Fruit fly (Drosophila melanogaster) whole organism, embryonic: ENCODE measurements around the gene Grasp65.
A peak's percentile ranks its signal among the peaks of the same experiment; 100 is the strongest.

Source experiments
- Bgb ChIP-seq: fragments of 200-800 bp; sonication (Bioruptor generic); IDR thresholded peaks from 2 replicates; pipeline ENCODE4 v1.3.6; 2022; ENCODE audit warnings: missing biosample characterization, missing genetic modification characterization; ENCODE audit not compliant: partially characterized antibody
- Blimp-1 ChIP-seq: fragments of 200-800 bp; sonication (Bioruptor generic); optimal IDR thresholded peaks from 3 replicates; lab custom pipeline; 2018; ENCODE audit warnings: missing biosample characterization, missing genetic modification characterization, mild to moderate bottlenecking, moderate library complexity, missing genetic modification reagents
- BtbVII ChIP-seq: fragments of 200-800 bp; sonication (Bioruptor generic); optimal IDR thresholded peaks from 3 replicates; lab custom pipeline; 2017; ENCODE audit warnings: missing biosample characterization, mild to moderate bottlenecking, missing genetic modification characterization
- CG10431 ChIP-seq: fragments of 200-800 bp; sonication (Bioruptor generic); optimal IDR thresholded peaks from 3 replicates; lab custom pipeline; 2018; ENCODE audit warnings: missing biosample characterization, mild to moderate bottlenecking, missing genetic modification characterization
- CG11085 ChIP-seq: fragments of 200-800 bp; sonication (Bioruptor generic); IDR thresholded peaks from 2 replicates; pipeline ENCODE4 v1.3.6; 2022; ENCODE audit warnings: missing biosample characterization, missing genetic modification characterization
- CG11398 ChIP-seq: fragments of 200-800 bp; sonication (Bioruptor generic); optimal IDR thresholded peaks from 2 replicates; lab custom pipeline; 2016; ENCODE audit warnings: missing biosample characterization, missing genetic modification characterization
- CG12744 ChIP-seq: fragments of 200-800 bp; sonication (Bioruptor generic); optimal IDR thresholded peaks from 2 replicates; lab custom pipeline; 2016; ENCODE audit warnings: missing biosample characterization, missing genetic modification characterization
- CG17359 ChIP-seq: fragments of 200-800 bp; sonication (Bioruptor generic); optimal IDR thresholded peaks from 3 replicates; lab custom pipeline; 2018; ENCODE audit warnings: missing biosample characterization, mild to moderate bottlenecking, missing genetic modification characterization, moderate library complexity
- CG17361 ChIP-seq: fragments of 200-800 bp; sonication (Bioruptor generic); IDR thresholded peaks from 3 replicates; pipeline ENCODE4 v1.3.6; 2022; ENCODE audit warnings: missing biosample characterization, missing genetic modification characterization
- CG17385 ChIP-seq: fragments of 200-800 bp; sonication (Bioruptor generic); optimal IDR thresholded peaks from 3 replicates; lab custom pipeline; 2018; ENCODE audit warnings: missing biosample characterization, mild to moderate bottlenecking, missing genetic modification characterization
- CG17802 ChIP-seq: fragments of 200-800 bp; sonication (Bioruptor generic); optimal IDR thresholded peaks from 2 replicates; lab custom pipeline; 2018; ENCODE audit warnings: missing biosample characterization, mild to moderate bottlenecking, missing genetic modification characterization, moderate library complexity
- CG1792 ChIP-seq: fragments of 200-800 bp; sonication (Bioruptor generic); optimal IDR thresholded peaks from 2 replicates; lab custom pipeline; 2016; ENCODE audit warnings: missing biosample characterization, missing genetic modification characterization
- CG2202 ChIP-seq: fragments of 200-800 bp; sonication (Bioruptor generic); optimal IDR thresholded peaks from 2 replicates; lab custom pipeline; 2018; ENCODE audit warnings: missing biosample characterization, mild to moderate bottlenecking, missing genetic modification characterization
- CG2889 ChIP-seq: fragments of 200-800 bp; sonication (Bioruptor generic); IDR thresholded peaks from 3 replicates; pipeline ENCODE4 v1.3.6; 2022; ENCODE audit warnings: missing biosample characterization, missing genetic modification characterization
- CG3065 ChIP-seq: fragments of 200-800 bp; sonication (Bioruptor generic); optimal IDR thresholded peaks from 2 replicates; lab custom pipeline; 2016; ENCODE audit warnings: missing biosample characterization, missing genetic modification characterization
- CG33213 ChIP-seq: fragments of 200-800 bp; sonication (Bioruptor generic); optimal IDR thresholded peaks from 3 replicates; lab custom pipeline; 2016; ENCODE audit warnings: missing biosample characterization, missing genetic modification characterization
- CG4707 ChIP-seq: fragments of 200-800 bp; sonication (Bioruptor generic); optimal IDR thresholded peaks from 2 replicates; lab custom pipeline; 2018; ENCODE audit warnings: missing biosample characterization, mild to moderate bottlenecking, missing genetic modification characterization, moderate library complexity
- CG6683 ChIP-seq: fragments of 200-800 bp; sonication (Bioruptor generic); optimal IDR thresholded peaks from 2 replicates; lab custom pipeline; 2017; ENCODE audit warnings: missing biosample characterization, mild to moderate bottlenecking, missing genetic modification characterization, missing genetic modification reagents
- CG6765 ChIP-seq: fragments of 200-800 bp; sonication (Bioruptor generic); optimal IDR thresholded peaks from 3 replicates; lab custom pipeline; 2017; ENCODE audit warnings: missing biosample characterization, mild to moderate bottlenecking, missing genetic modification characterization
- CG7556 ChIP-seq: fragments of 200-800 bp; sonication (Bioruptor generic); optimal IDR thresholded peaks from 2 replicates; lab custom pipeline; 2017; ENCODE audit warnings: missing biosample characterization, mild to moderate bottlenecking, missing genetic modification characterization
- CG8765 ChIP-seq: fragments of 200-800 bp; sonication (Bioruptor generic); IDR thresholded peaks from 2 replicates; pipeline ENCODE4 v1.3.6; 2022; ENCODE audit warnings: missing biosample characterization, missing genetic modification characterization
- CrebB ChIP-seq: fragments of 200-800 bp; sonication (Bioruptor generic); optimal IDR thresholded peaks from 3 replicates; lab custom pipeline; 2018; ENCODE audit warnings: missing biosample characterization, mild to moderate bottlenecking, missing genetic modification characterization
- Dll ChIP-seq: fragments of 200-800 bp; sonication (Bioruptor generic); IDR thresholded peaks from 4 replicates; pipeline ENCODE4 v1.3.6; 2022; ENCODE audit warnings: missing biosample characterization, missing genetic modification characterization; ENCODE audit not compliant: partially characterized antibody
- Hey ChIP-seq: fragments of 200-800 bp; sonication (Bioruptor generic); optimal IDR thresholded peaks from 3 replicates; lab custom pipeline; 2018; ENCODE audit warnings: missing biosample characterization, mild to moderate bottlenecking, missing genetic modification characterization
- HmgZ ChIP-seq: fragments of 200-800 bp; sonication (Bioruptor generic); optimal IDR thresholded peaks from 2 replicates; lab custom pipeline; 2018; ENCODE audit warnings: missing biosample characterization, mild to moderate bottlenecking, missing genetic modification characterization
- Hmx ChIP-seq: fragments of 200-800 bp; sonication (Bioruptor generic); optimal IDR thresholded peaks from 2 replicates; lab custom pipeline; 2016; ENCODE audit warnings: missing biosample characterization, missing genetic modification characterization
- Lim3 ChIP-seq: fragments of 200-800 bp; sonication (Bioruptor generic); IDR thresholded peaks from 2 replicates; pipeline ENCODE4 v1.3.6; 2022; ENCODE audit warnings: missing biosample characterization, missing genetic modification characterization
- Mad ChIP-seq: fragments of 200-800 bp; sonication (Bioruptor generic); optimal IDR thresholded peaks from 2 replicates; lab custom pipeline; 2016; ENCODE audit warnings: missing biosample characterization, missing genetic modification characterization
- Med ChIP-seq: fragments of 200-800 bp; sonication (Bioruptor generic); peaks from one replicate; lab custom pipeline; 2016; ENCODE audit warnings: missing biosample characterization, missing genetic modification characterization, mild to moderate bottlenecking, inconsistent platforms, moderate library complexity
- NC2β ChIP-seq: fragments of 200-800 bp; sonication (Bioruptor generic); optimal IDR thresholded peaks from 2 replicates; lab custom pipeline; 2016; ENCODE audit warnings: missing biosample characterization, missing genetic modification characterization
- Scr ChIP-seq: fragments of 200-800 bp; sonication (Bioruptor generic); IDR thresholded peaks from 2 replicates; pipeline ENCODE4 v1.3.6; 2022; ENCODE audit warnings: missing biosample characterization, missing genetic modification characterization; ENCODE audit not compliant: partially characterized antibody
- Spps ChIP-seq: fragments of 200-800 bp; sonication (Bioruptor generic); optimal IDR thresholded peaks from 2 replicates; lab custom pipeline; 2018; ENCODE audit warnings: missing biosample characterization, mild to moderate bottlenecking, missing genetic modification characterization
- Xbp1 ChIP-seq: fragments of 200-800 bp; sonication (Bioruptor generic); optimal IDR thresholded peaks from 3 replicates; lab custom pipeline; 2016; ENCODE audit warnings: missing biosample characterization, mild to moderate bottlenecking, missing genetic modification characterization
- az2 ChIP-seq: fragments of 200-800 bp; sonication (Bioruptor generic); optimal IDR thresholded peaks from 3 replicates; lab custom pipeline; 2016; ENCODE audit warnings: missing biosample characterization, missing genetic modification characterization
- bigmax ChIP-seq: fragments of 200-800 bp; sonication (Bioruptor generic); optimal IDR thresholded peaks from 2 replicates; lab custom pipeline; 2018; ENCODE audit warnings: missing biosample characterization, mild to moderate bottlenecking, missing genetic modification characterization
- cad ChIP-seq: fragments of >200 bp; optimal IDR thresholded peaks from 2 replicates; lab custom pipeline; 2017; ENCODE audit warnings: missing biosample characterization, missing genetic modification characterization
- cwo ChIP-seq: fragments of 200-800 bp; sonication (Bioruptor generic); optimal IDR thresholded peaks from 3 replicates; lab custom pipeline; 2017; ENCODE audit warnings: missing biosample characterization, missing genetic modification characterization, mild to moderate bottlenecking, moderate library complexity, missing genetic modification reagents
- eve ChIP-seq, 2 experiments: fragments of >200 bp; optimal IDR thresholded peaks; 2 replicates each; lab custom pipeline; 2017; ENCODE audit warnings: missing biosample characterization in 2 of 2, missing genetic modification characterization in 2 of 2
- gsb-n ChIP-seq: fragments of 200-800 bp; sonication (Bioruptor generic); optimal IDR thresholded peaks from 3 replicates; lab custom pipeline; 2018; ENCODE audit warnings: missing biosample characterization, mild to moderate bottlenecking, missing genetic modification characterization
- ham ChIP-seq: fragments of 200-800 bp; sonication (Bioruptor generic); IDR thresholded peaks from 2 replicates; pipeline ENCODE4 v1.3.6; 2022; ENCODE audit warnings: missing biosample characterization, missing genetic modification characterization
- ken ChIP-seq: fragments of 200-800 bp; sonication (Bioruptor generic); IDR thresholded peaks from 3 replicates; pipeline ENCODE4 v1.3.6; 2022; ENCODE audit warnings: missing biosample characterization, missing genetic modification characterization
- knrl ChIP-seq: fragments of 200-800 bp; sonication (Bioruptor generic); IDR thresholded peaks from 3 replicates; pipeline ENCODE4 v1.3.6; 2022; ENCODE audit warnings: missing biosample characterization, missing genetic modification characterization; ENCODE audit not compliant: partially characterized antibody
- lmd ChIP-seq: fragments of 200-800 bp; sonication (Bioruptor generic); IDR thresholded peaks from 2 replicates; pipeline ENCODE4 v1.3.6; 2022; ENCODE audit warnings: missing biosample characterization, missing genetic modification characterization
- odd ChIP-seq: fragments of 200-800 bp; sonication (Bioruptor generic); optimal IDR thresholded peaks from 2 replicates; lab custom pipeline; 2017; ENCODE audit warnings: missing biosample characterization, mild to moderate bottlenecking, missing genetic modification characterization
- onecut ChIP-seq: fragments of 200-800 bp; sonication (Bioruptor generic); IDR thresholded peaks from 2 replicates; pipeline ENCODE4 v1.3.6; 2022; ENCODE audit warnings: missing biosample characterization, missing genetic modification characterization
- pfk ChIP-seq: fragments of 200-800 bp; sonication (Bioruptor generic); optimal IDR thresholded peaks from 2 replicates; lab custom pipeline; 2018; ENCODE audit warnings: missing biosample characterization, mild to moderate bottlenecking, missing genetic modification characterization, moderate library complexity
- ranshi ChIP-seq: fragments of 200-800 bp; sonication (Bioruptor generic); IDR thresholded peaks from 2 replicates; pipeline ENCODE4 v1.3.6; 2022; ENCODE audit warnings: missing biosample characterization, missing genetic modification characterization
- seq ChIP-seq: fragments of 200-800 bp; sonication (Bioruptor generic); IDR thresholded peaks from 2 replicates; pipeline ENCODE4 v1.3.6; 2022; ENCODE audit warnings: missing biosample characterization, missing genetic modification characterization
- so ChIP-seq: fragments of 200-800 bp; sonication (Bioruptor generic); IDR thresholded peaks from 3 replicates; pipeline ENCODE4 v1.3.6; 2022; ENCODE audit warnings: missing biosample characterization, missing genetic modification characterization
- zen ChIP-seq: fragments of 200-800 bp; sonication (Bioruptor generic); optimal IDR thresholded peaks from 3 replicates; lab custom pipeline; 2018; ENCODE audit warnings: missing biosample characterization, mild to moderate bottlenecking, missing genetic modification characterization, moderate library complexity
- zfh1 ChIP-seq: fragments of 200-800 bp; sonication (Bioruptor generic); IDR thresholded peaks from 3 replicates; pipeline ENCODE4 v1.3.6; 2022; ENCODE audit warnings: missing biosample characterization, missing genetic modification characterization

Gene Grasp65

DNA sequence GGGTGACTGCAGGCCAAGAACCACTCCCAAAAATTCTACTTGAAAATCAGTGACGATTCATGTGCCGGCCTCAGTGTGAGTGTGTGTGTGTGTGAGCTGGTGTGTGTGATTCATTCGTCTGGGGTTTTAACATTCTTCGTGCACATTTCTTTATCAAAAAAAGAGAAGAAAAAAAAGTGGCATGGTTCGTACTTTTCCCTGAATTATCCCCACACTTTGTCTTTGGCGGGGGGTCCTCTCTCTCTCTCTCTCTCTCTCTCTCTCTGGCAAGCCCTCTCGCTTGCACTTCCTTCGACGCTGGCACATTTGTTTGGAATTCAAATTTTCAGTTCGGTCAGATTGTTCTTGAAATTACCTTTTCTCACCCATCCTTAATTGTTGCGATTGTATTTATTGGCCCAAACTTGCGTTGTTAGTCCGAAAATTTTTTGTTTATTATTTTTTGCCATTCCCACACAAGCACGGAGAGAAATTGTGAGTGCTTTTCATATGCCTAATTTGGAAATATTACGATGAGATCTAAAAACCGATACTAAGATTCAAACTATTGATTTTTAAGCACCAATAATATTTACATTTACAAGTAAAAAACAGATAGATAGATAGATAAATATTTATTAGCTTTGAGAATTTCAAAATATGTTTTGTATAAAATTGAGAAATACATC is 4.4 kb downstream of the Grasp65 start (continued):
- TF ChIP-seq Scr (GFP tag; lab: Robert Waterston, UW) (no peak), cad (GFP tag; lab: Kevin White, UChicago) (no peak), CG10431 (no peak), Bgb (GFP tag; lab: Robert Waterston, UW) (no peak), zfh1 (GFP tag; lab: Robert Waterston, UW) (no peak), lmd (no peak), ranshi (GFP tag; lab: Robert Waterston, UW) (no peak), az2 (GFP tag; lab: Kevin White, UChicago) (no peak), ken (no peak), seq (GFP tag; lab: Robert Waterston, UW) (0 out of 2 replicates have a peak, but pooled peaks have one; percentile 7), Blimp-1 (peak; percentile 28), Dll (GFP tag; lab: Robert Waterston, UW) (no peak), NC2β (GFP tag; lab: Kevin White, UChicago) (no peak), cwo (no peak), CG11085 (GFP tag; lab: Robert Waterston, UW) (no peak), so (GFP tag; lab: Robert Waterston, UW) (no peak), Xbp1 (no peak), BtbVII (no peak), CG11398 (GFP tag; lab: Kevin White, UChicago) (no peak), CG12744 (no peak), CG7556 (GFP tag; lab: Kevin White, UChicago) (peak; percentile 34), Hmx (GFP tag; lab: Kevin White, UChicago) (no peak), Spps (tag; lab: Kevin White, UChicago) (no peak), gsb-n (no peak), CG17361 (GFP tag; lab: Robert Waterston, UW) (peak; percentile 39; the same call in 1 of the 3 replicates), CG8765 (GFP tag; lab: Robert Waterston, UW) (no peak), onecut (no peak), Mad (GFP tag; lab: Kevin White, UChicago) (no peak), CG17385 (GFP tag; lab: Kevin White, UChicago) (no peak), CG33213 (no peak), ham (GFP tag; lab: Robert Waterston, UW) (no peak), CG17802 (tag; lab: Kevin White, UChicago) (no peak), CrebB (tag; lab: Kevin White, UChicago) (no peak), odd (GFP tag; lab: Kevin White, UChicago) (no peak), bigmax (no peak), CG6765 (GFP tag; lab: Kevin White, UChicago) (no peak), CG1792 (GFP tag; lab: Kevin White, UChicago) (no peak), CG17359 (tag; lab: Kevin White, UChicago) (peak; percentile 8), knrl (GFP tag; lab: Robert Waterston, UW) (no peak), CG3065 (GFP tag; lab: Kevin White, UChicago) (no peak), CG6683 (GFP tag; lab: Kevin White, UChicago) (no peak), Med (GFP tag; lab: Kevin White, UChicago) (peak; percentile 59), CG2202 (tag; lab: Kevin White, UChicago) (no peak), HmgZ (no peak), CG2889 (no peak), zen (tag; lab: Kevin White, UChicago) (no peak), Hey (tag; lab: Kevin White, UChicago) (no peak), eve (GFP tag; optimal IDR thresholded peaks at IDR 0.05; lab: Kevin White, UChicago) (no peak), CG4707 (GFP tag; lab: Kevin White, UChicago) (no peak), Lim3 (GFP tag; lab: Robert Waterston, UW) (no peak), pfk (GFP tag; lab: Kevin White, UChicago) (no peak)
